Worm (Caenorhabditis elegans) whole organism, L4 larva: Measurements from ENCODE around the gene bbs-5.

ENCODE experiments used
- D1046.2 ChIP-seq: fragments of 200-800 bp; sonication (Bioruptor generic); IDR thresholded peaks from 2 replicates; pipeline ENCODE4 v1.3.6; 2022; ENCODE audit warnings: missing genetic modification characterization, missing compliant biosample characterization
- F26F4.8 ChIP-seq: fragments of 200-800 bp; sonication (Bioruptor generic); conservative IDR thresholded peaks from 2 replicates; pipeline ENCODE4 v1.3.6; 2022; ENCODE audit warnings: missing genetic modification characterization, missing compliant biosample characterization
- F44E2.7 ChIP-seq: fragments of 200-800 bp; sonication (Bioruptor generic); IDR thresholded peaks from 2 replicates; pipeline ENCODE4 v2.1.2; 2022; ENCODE audit warnings: missing genetic modification characterization, missing compliant biosample characterization
- T20F7.1 ChIP-seq: fragments of 200-800 bp; sonication (Bioruptor generic); optimal IDR thresholded peaks from 2 replicates; lab custom pipeline; 2018; ENCODE audit warnings: mild to moderate bottlenecking, missing genetic modification characterization, missing compliant biosample characterization
- Y75B8A.6 ChIP-seq: fragments of 200-800 bp; sonication (Bioruptor generic); IDR thresholded peaks from 2 replicates; pipeline ENCODE4 v1.3.6; 2022; ENCODE audit warnings: missing genetic modification reagents, missing genetic modification characterization, missing compliant biosample characterization
- ZK337.2 ChIP-seq: fragments of 200-800 bp; sonication (Bioruptor generic); IDR thresholded peaks from 2 replicates; pipeline ENCODE4 v1.3.6; 2022; ENCODE audit warnings: missing genetic modification reagents, missing genetic modification characterization, missing compliant biosample characterization
- aha-1 ChIP-seq: fragments of 150-350 bp; peaks from one replicate; lab custom pipeline; 2014; ENCODE audit warnings: missing biosample characterization, missing genetic modification characterization
- aly-2 ChIP-seq: sonication (generic microtip); optimal IDR thresholded peaks from 2 replicates; lab custom pipeline; 2018; ENCODE audit warnings: missing biosample characterization, missing genetic modification characterization
- ama-1 ChIP-seq: fragments of 150-350 bp; optimal IDR thresholded peaks from 2 replicates; lab custom pipeline; 2014; ENCODE audit warnings: inconsistent platforms, mixed read lengths
- attf-4 ChIP-seq: sonication (generic microtip); optimal IDR thresholded peaks from 3 replicates; lab custom pipeline; 2017; ENCODE audit warnings: missing biosample characterization, missing genetic modification characterization
- ceh-20 ChIP-seq: fragments of 200-800 bp; sonication (Bioruptor generic); IDR thresholded peaks from 2 replicates; pipeline ENCODE4 v1.3.6; 2022; ENCODE audit warnings: missing genetic modification reagents, missing genetic modification characterization, missing compliant biosample characterization
- ceh-32 ChIP-seq: sonication (generic microtip); optimal IDR thresholded peaks from 2 replicates; lab custom pipeline; 2016; ENCODE audit warnings: mild to moderate bottlenecking, missing genetic modification characterization, missing compliant biosample characterization; ENCODE audit not compliant: poor library complexity
- ces-1 ChIP-seq: fragments of 150-350 bp; sonication (generic microtip); optimal IDR thresholded peaks from 4 replicates; lab custom pipeline; 2014; ENCODE audit warnings: missing biosample characterization, missing genetic modification reagents, missing genetic modification characterization
- daf-12 ChIP-seq: fragments of 150-350 bp; optimal IDR thresholded peaks from 2 replicates; lab custom pipeline; 2014; ENCODE audit warnings: missing biosample characterization, missing genetic modification reagents, missing genetic modification characterization
- daf-16 ChIP-seq, 3 experiments: sonication (generic microtip); optimal IDR thresholded peaks; 2 replicates each; lab custom pipeline; 2016 to 2017; ENCODE audit warnings: missing genetic modification characterization in 3 of 3, missing genetic modification reagents in 3 of 3, mild to moderate bottlenecking in 2 of 3, missing compliant biosample characterization in 2 of 3, missing biosample characterization in 1 of 3, moderate library complexity in 1 of 3
- daf-19 ChIP-seq: fragments of 200-800 bp; sonication (Bioruptor generic); conservative IDR thresholded peaks from 2 replicates; pipeline ENCODE4 v1.3.6; 2022; ENCODE audit warnings: missing genetic modification characterization, missing compliant biosample characterization
- duxl-1 ChIP-seq: sonication (generic microtip); optimal IDR thresholded peaks from 2 replicates; lab custom pipeline; 2016; ENCODE audit warnings: mild to moderate bottlenecking, missing genetic modification characterization, moderate library complexity, missing compliant biosample characterization; ENCODE audit not compliant: poor library complexity
- fkh-10 ChIP-seq: fragments of 150-350 bp; optimal IDR thresholded peaks from 2 replicates; lab custom pipeline; 2014; ENCODE audit warnings: missing biosample characterization, missing genetic modification reagents, missing genetic modification characterization
- fos-1 ChIP-seq: fragments of 150-350 bp; optimal IDR thresholded peaks from 2 replicates; lab custom pipeline; 2014; ENCODE audit warnings: missing biosample characterization, missing genetic modification characterization
- hif-1 ChIP-seq, 2 experiments: sonication (generic microtip); optimal IDR thresholded peaks; 2 replicates each; lab custom pipeline; 2016 to 2017; ENCODE audit warnings: missing compliant biosample characterization in 2 of 2, missing genetic modification characterization in 2 of 2, missing genetic modification reagents in 2 of 2, missing genotype in 2 of 2, mild to moderate bottlenecking in 1 of 2
- hlh-11 ChIP-seq: fragments of 200-800 bp; sonication (Bioruptor generic); optimal IDR thresholded peaks from 2 replicates; lab custom pipeline; 2018; ENCODE audit warnings: mild to moderate bottlenecking, missing genetic modification characterization, missing compliant biosample characterization
- hlh-30 ChIP-seq: sonication (generic microtip); optimal IDR thresholded peaks from 2 replicates; lab custom pipeline; 2017; ENCODE audit warnings: antibody characterized with exemption, mild to moderate bottlenecking, missing genetic modification characterization, missing compliant biosample characterization; ENCODE audit not compliant: insufficient read depth
- lin-1 ChIP-seq: fragments of 200-800 bp; sonication (Bioruptor generic); IDR thresholded peaks from 2 replicates; pipeline ENCODE4 v1.3.6; 2022; ENCODE audit warnings: missing genetic modification reagents, missing genetic modification characterization, missing compliant biosample characterization
- lin-15B ChIP-seq: fragments of 150-350 bp; sonication (generic microtip); optimal IDR thresholded peaks from 3 replicates; lab custom pipeline; 2014; ENCODE audit warnings: missing biosample characterization, missing genetic modification characterization
- lin-38 ChIP-seq: fragments of 200-800 bp; sonication (Bioruptor generic); IDR thresholded peaks from 2 replicates; pipeline ENCODE4 v1.3.6; 2022; ENCODE audit warnings: missing genetic modification reagents, missing genetic modification characterization, missing compliant biosample characterization
- madf-9 ChIP-seq: fragments of 200-800 bp; sonication (Bioruptor generic); conservative IDR thresholded peaks from 2 replicates; pipeline ENCODE4 v1.3.6; 2022; ENCODE audit warnings: missing genetic modification reagents, missing genetic modification characterization, missing compliant biosample characterization
- mdt-29 ChIP-seq: fragments of 200-800 bp; sonication (Bioruptor generic); IDR thresholded peaks from 2 replicates; pipeline ENCODE4 v1.3.6; 2022; ENCODE audit warnings: missing genetic modification reagents, missing genetic modification characterization, missing compliant biosample characterization
- mes-2 ChIP-seq: sonication (generic microtip); optimal IDR thresholded peaks from 2 replicates; lab custom pipeline; 2016; ENCODE audit warnings: missing genotype, mild to moderate bottlenecking, missing genetic modification characterization, missing compliant biosample characterization; ENCODE audit not compliant: poor library complexity, severe bottlenecking
- mxl-2 ChIP-seq: fragments of 200-800 bp; sonication (Bioruptor generic); conservative IDR thresholded peaks from 2 replicates; pipeline ENCODE4 v1.3.6; 2022; ENCODE audit warnings: missing genetic modification reagents, missing genetic modification characterization, missing compliant biosample characterization
- mxl-3 ChIP-seq: fragments of 200-800 bp; sonication (Bioruptor generic); optimal IDR thresholded peaks from 2 replicates; lab custom pipeline; 2018; ENCODE audit warnings: mild to moderate bottlenecking, missing genetic modification characterization, missing compliant biosample characterization
- nhr-102 ChIP-seq: sonication (generic microtip); optimal IDR thresholded peaks from 2 replicates; lab custom pipeline; 2016; ENCODE audit warnings: mild to moderate bottlenecking, missing genetic modification characterization, moderate library complexity, missing compliant biosample characterization
- nhr-111 ChIP-seq: fragments of 200-800 bp; sonication (Bioruptor generic); optimal IDR thresholded peaks from 2 replicates; lab custom pipeline; 2018; ENCODE audit warnings: mild to moderate bottlenecking, missing genetic modification characterization, missing compliant biosample characterization
- nhr-28 ChIP-seq: fragments of 150-350 bp; optimal IDR thresholded peaks from 2 replicates; lab custom pipeline; 2014; ENCODE audit warnings: missing biosample characterization, missing genetic modification characterization
- nhr-42 ChIP-seq: fragments of 200-800 bp; sonication (Bioruptor generic); IDR thresholded peaks from 2 replicates; pipeline ENCODE4 v1.3.6; 2022; ENCODE audit warnings: missing genetic modification characterization, missing compliant biosample characterization
- nhr-6 ChIP-seq: fragments of 150-350 bp; optimal IDR thresholded peaks from 2 replicates; lab custom pipeline; 2014; ENCODE audit warnings: missing biosample characterization, missing genetic modification characterization
- nhr-76 ChIP-seq: fragments of 150-350 bp; optimal IDR thresholded peaks from 2 replicates; lab custom pipeline; 2014; ENCODE audit warnings: missing biosample characterization, missing genetic modification characterization
- nhr-77 ChIP-seq: fragments of 150-350 bp; optimal IDR thresholded peaks from 2 replicates; lab custom pipeline; 2014; ENCODE audit warnings: missing biosample characterization, missing genetic modification characterization
- pha-4 ChIP-seq, 2 experiments: fragments of 150-350 bp in 1 of 2; fragments of 200-800 bp in 1 of 2; sonication (Bioruptor generic) in 1 of 2; IDR thresholded peaks in 1 of 2; optimal IDR thresholded peaks in 1 of 2; 2 replicates each; pipeline versions ENCODE4 v1.3.6 to Lab custom; 2014 to 2022; ENCODE audit warnings: missing genetic modification characterization in 2 of 2, missing genetic modification reagents in 2 of 2, missing biosample characterization in 1 of 2, missing compliant biosample characterization in 1 of 2
- php-3 ChIP-seq: fragments of 200-800 bp; sonication (Bioruptor generic); IDR thresholded peaks from 2 replicates; pipeline ENCODE4 v1.3.6; 2022; ENCODE audit warnings: missing genetic modification reagents, missing genetic modification characterization, missing compliant biosample characterization
- sdz-12 ChIP-seq: fragments of 200-800 bp; sonication (Bioruptor generic); optimal IDR thresholded peaks from 2 replicates; lab custom pipeline; 2018; ENCODE audit warnings: mild to moderate bottlenecking, missing genetic modification characterization, missing compliant biosample characterization
- spr-1 ChIP-seq: sonication (generic microtip); optimal IDR thresholded peaks from 2 replicates; lab custom pipeline; 2016; ENCODE audit warnings: mild to moderate bottlenecking, missing genetic modification characterization, missing compliant biosample characterization
- spr-3 ChIP-seq: fragments of 200-800 bp; sonication (Bioruptor generic); optimal IDR thresholded peaks from 2 replicates; lab custom pipeline; 2018; ENCODE audit warnings: mild to moderate bottlenecking, missing genetic modification characterization, missing compliant biosample characterization
- tag-97 ChIP-seq: fragments of 200-800 bp; sonication (Bioruptor generic); IDR thresholded peaks from 2 replicates; pipeline ENCODE4 v1.3.6; 2022; ENCODE audit warnings: missing genetic modification characterization, missing compliant biosample characterization
- zag-1 ChIP-seq: fragments of 150-350 bp; optimal IDR thresholded peaks from 2 replicates; lab custom pipeline; 2014; ENCODE audit warnings: missing biosample characterization, missing genetic modification characterization
- zip-2 ChIP-seq: fragments of 150-350 bp; optimal IDR thresholded peaks from 2 replicates; lab custom pipeline; 2014; ENCODE audit warnings: missing biosample characterization, missing genetic modification characterization
- ztf-11 ChIP-seq: fragments of 150-350 bp; optimal IDR thresholded peaks from 2 replicates; lab custom pipeline; 2014; ENCODE audit warnings: missing biosample characterization, missing genetic modification characterization

bbs-5 gene

DNA sequence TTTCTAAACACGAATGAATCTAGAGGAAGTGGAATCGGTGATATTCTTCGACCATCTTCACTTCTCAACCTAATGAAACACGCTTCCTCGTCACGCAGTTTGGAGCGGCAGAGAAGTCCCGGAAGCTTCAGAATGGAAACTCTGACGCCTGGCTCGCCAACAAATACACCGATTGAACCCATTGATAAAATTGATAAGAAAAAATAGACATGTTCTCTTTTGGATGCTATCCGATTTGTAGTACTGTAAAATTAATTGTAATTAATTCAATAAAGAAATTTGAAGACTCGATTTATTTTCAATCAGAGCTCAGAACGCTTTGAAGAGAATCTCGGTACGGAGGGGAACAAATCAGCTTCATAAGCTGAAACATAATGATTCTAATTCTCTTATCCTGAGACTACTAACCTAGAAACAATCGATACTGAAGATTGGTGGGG lies 47.0 kb downstream of the bbs-5 start (continued):
- TF ChIP-seq ces-1 (GFP tag; lab: Kevin White, UChicago) (no peak), T20F7.1 (GFP tag; lab: Kevin White, UChicago) (no peak), ztf-11 (tag; lab: Kevin White, UChicago) (no peak), aha-1 (tag; lab: Kevin White, UChicago) (no peak), ama-1 (lab: Kevin White, UChicago) (peak; percentile 90), lin-1 (GFP tag; lab: Robert Waterston, UW) (peak; percentile 61; the same call in 1 of the 2 replicates), hlh-30 (tag; lab: Kevin White, UChicago) (peak; percentile 58), hlh-11 (tag; lab: Kevin White, UChicago) (peak; percentile 74), nhr-6 (no peak), php-3 (0 out of 2 replicates have a peak, but pooled peaks have one; percentile 63), sdz-12 (GFP tag; lab: Kevin White, UChicago) (peak; percentile 86), daf-12 (tag; lab: Kevin White, UChicago) (no peak), spr-1 (tag; lab: Kevin White, UChicago) (peak; percentile 56), spr-3 (peak; percentile 80), mxl-2 (GFP tag; lab: Robert Waterston, UW) (no peak)
- TF ChIP-seq, all 104 proteins: peak for 57

DNA sequence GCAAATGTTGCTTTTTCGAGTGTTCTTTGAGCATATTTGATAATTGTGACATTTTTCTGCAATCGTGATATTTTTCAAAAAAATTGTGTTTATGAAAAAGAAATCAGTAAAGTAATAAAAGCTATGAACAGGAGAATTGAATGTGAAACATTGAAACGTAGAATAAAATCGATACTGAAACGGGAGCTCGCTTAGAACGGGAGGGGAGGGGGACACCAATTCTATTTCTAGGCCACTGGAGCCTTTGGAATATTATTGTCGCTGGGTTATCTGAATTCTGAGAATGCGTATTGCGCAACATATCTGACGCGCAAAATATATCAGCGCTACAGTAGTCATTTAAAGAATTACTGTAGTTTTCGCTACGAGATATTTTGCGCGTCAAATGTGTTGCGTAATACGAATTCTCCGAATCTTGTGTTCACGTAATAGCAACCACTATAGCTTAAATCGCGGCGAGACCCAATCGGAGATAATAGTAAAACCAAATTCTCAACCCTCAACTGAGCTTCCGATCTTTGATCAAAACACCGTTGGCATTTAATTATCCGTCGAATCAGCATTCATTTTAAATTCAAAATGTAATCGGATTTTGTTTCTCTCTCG lies 49.6 kb downstream of the bbs-5 start, which contains the start of the genes blos-1 and best-18:
blos-1 (minus strand) TSS at position 58 of the 606 bp plus-strand sequence.
best-18 (plus strand) TSS at position 508 of the 606 bp plus-strand sequence.
- TF ChIP-seq nhr-111 (GFP tag; lab: Kevin White, UChicago) (no peak), F26F4.8 (GFP tag; lab: Robert Waterston, UW) (no peak), zip-2 (tag; lab: Kevin White, UChicago) (no peak), mes-2 (tag; lab: Kevin White, UChicago) (no peak), nhr-28 (tag; lab: Kevin White, UChicago) (peak; percentile 31), ZK337.2 (GFP tag; lab: Robert Waterston, UW) (no peak), Y75B8A.6 (GFP tag; lab: Robert Waterston, UW) (no peak), F44E2.7 (no peak), lin-15B (tag; lab: Kevin White, UChicago) (no peak), pha-4 (GFP tag; IDR thresholded peaks at IDR 0.05; lab: Robert Waterston, UW) (no peak), pha-4 (tag; optimal IDR thresholded peaks at IDR 0.05; lab: Kevin White, UChicago) (no peak), nhr-77 (tag; lab: Kevin White, UChicago) (peak; percentile 15), mxl-3 (no peak), daf-16 (GFP tag; optimal IDR thresholded peaks at IDR 0.05; lab: Kevin White, UChicago) (no peak), daf-16 (tag; optimal IDR thresholded peaks at IDR 0.05; lab: Kevin White, UChicago) (peak; percentile 69), zag-1 (tag; lab: Kevin White, UChicago) (no peak)

DNA sequence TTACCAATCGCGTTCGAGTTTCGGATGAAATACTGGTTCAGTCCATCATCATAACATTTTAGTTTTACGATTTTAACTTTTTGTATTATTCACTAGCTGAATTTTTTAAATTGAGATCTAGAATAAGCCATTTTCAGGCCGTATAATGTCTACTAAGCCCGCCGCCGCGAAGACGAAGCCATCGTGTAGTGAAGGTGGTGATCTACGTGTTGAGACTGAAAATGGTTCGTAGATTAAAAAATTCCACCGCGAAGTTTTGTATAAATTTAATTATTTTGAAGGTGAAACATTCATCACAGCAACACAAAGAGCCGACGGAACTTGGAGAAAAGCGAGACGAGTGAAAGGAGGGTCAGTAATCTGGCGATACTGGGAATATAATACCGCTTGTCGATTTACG lies 51.9 kb downstream of the bbs-5 start, which contains the start of gene T20G5.9:
T20G5.9 (plus strand) TSS at position 138 of the 400 bp plus-strand sequence.
- TF ChIP-seq attf-4 (tag; lab: Kevin White, UChicago) (no peak), fkh-10 (GFP tag; lab: Kevin White, UChicago) (no peak), mdt-29 (no peak), nhr-76 (tag; lab: Kevin White, UChicago) (no peak), ama-1 (lab: Kevin White, UChicago) (peak; percentile 53), duxl-1 (tag; lab: Kevin White, UChicago) (peak; percentile 3), daf-19 (no peak), D1046.2 (0 out of 2 replicates have a peak, but pooled peaks have one; percentile 50), nhr-102 (tag; lab: Kevin White, UChicago) (peak; percentile 12), mes-2 (tag; lab: Kevin White, UChicago) (peak; percentile 18), nhr-42 (0 out of 2 replicates have a peak, but pooled peaks have one; percentile 15), hif-1 (tag; optimal IDR thresholded peaks at IDR 0.05; lab: Kevin White, UChicago) (no peak), ztf-11 (tag; lab: Kevin White, UChicago) (no peak), fos-1 (tag; lab: Kevin White, UChicago) (no peak), aly-2 (tag; lab: Kevin White, UChicago) (peak; percentile 37), ceh-32 (tag; lab: Kevin White, UChicago) (no peak), F26F4.8 (GFP tag; lab: Robert Waterston, UW) (no peak), madf-9 (GFP tag; lab: Robert Waterston, UW) (no peak), tag-97 (GFP tag; lab: Robert Waterston, UW) (no peak), ceh-20 (GFP tag; lab: Robert Waterston, UW) (no peak), lin-38 (GFP tag; lab: Robert Waterston, UW) (peak; percentile 49), lin-15B (tag; lab: Kevin White, UChicago) (no peak)
